Worm (Caenorhabditis elegans): ENCODE measurements around the gene C07G1.7.

DNA sequence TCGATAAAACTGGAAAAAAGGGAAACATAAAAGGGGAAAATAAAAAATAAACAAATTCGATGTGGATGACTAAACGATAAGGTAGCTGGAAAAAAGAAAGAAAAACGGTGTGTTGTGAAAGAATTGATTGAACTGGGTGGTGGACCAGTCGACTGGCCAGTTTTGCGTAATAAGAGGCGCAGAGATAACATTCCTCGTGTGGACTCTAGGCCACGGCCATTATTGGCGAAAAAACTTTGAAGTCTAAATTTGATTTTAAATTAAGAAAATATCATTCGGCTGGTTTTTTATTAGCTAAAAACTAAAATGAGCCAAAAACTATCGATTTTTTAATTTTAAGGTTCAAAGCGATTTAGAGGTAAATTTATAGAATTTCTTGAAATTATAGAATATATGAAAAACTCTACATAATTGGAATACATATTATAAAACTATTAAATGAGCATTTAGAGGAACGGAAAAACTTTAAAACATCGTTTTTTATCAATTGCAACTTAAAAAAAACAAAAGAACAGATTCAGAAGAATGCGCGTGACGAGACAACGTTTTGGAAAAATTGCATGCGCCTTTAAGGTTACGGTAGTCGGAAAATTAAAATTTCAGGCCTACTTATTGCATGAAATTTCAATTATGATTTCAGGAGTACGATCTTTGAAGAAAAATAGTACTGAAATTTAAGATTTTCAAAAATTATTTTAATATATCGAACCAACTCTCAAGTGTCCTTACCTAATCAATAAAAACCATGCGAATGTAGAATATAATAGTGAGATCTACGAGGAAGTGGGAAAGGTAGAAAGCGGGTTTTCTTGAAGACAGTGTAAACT lies 6.2 kb downstream of the C07G1.7 start, which contains the start of gene hgrs-1:
- no peak for TF ChIP-seq elt-3 (tag; optimal IDR thresholded peaks at IDR 0.05)
- no peak for TF ChIP-seq fkh-10 (GFP tag; optimal IDR thresholded peaks at IDR 0.05)
